Fruit fly (Drosophila melanogaster): ENCODE data around the gene Vps8.

The Vps8 gene

dm6 chr3L:6519678-6520077, 24.6 kb upstream of the Vps8 start:
- no peak for TF ChIP-seq CG7368 (GFP tag; optimal IDR thresholded peaks at IDR 0.05)
- TF ChIP-seq achi (GFP tag; optimal IDR thresholded peaks at IDR 0.05) = no peak
- TF ChIP-seq Hr4 (GFP tag; optimal IDR thresholded peaks at IDR 0.05) = no peak
- TF ChIP-seq CG6854 (GFP tag; optimal IDR thresholded peaks at IDR 0.05) = no peak
- TF ChIP-seq acj6 (GFP tag; optimal IDR thresholded peaks at IDR 0.05) = no peak
- no peak for TF ChIP-seq lz (GFP tag; optimal IDR thresholded peaks at IDR 0.05)
- TF ChIP-seq CG10631 (GFP tag; optimal IDR thresholded peaks at IDR 0.05) = no peak
- TF ChIP-seq CG3032 (tag; optimal IDR thresholded peaks at IDR 0.05) = no peak
- no peak for TF ChIP-seq CG8632 (GFP tag; optimal IDR thresholded peaks at IDR 0.05)
- no peak for TF ChIP-seq Sox14 (GFP tag; optimal IDR thresholded peaks at IDR 0.05)
- TF ChIP-seq salr (GFP tag; optimal IDR thresholded peaks at IDR 0.05) = no peak
- no peak for TF ChIP-seq CG10669 (GFP tag; optimal IDR thresholded peaks at IDR 0.05)
- no peak for TF ChIP-seq Blimp-1 (GFP tag; optimal IDR thresholded peaks at IDR 0.05)
- no peak for TF ChIP-seq CG6792 (GFP tag; optimal IDR thresholded peaks at IDR 0.05)
- no peak for TF ChIP-seq OdsH (GFP tag; optimal IDR thresholded peaks at IDR 0.05)
- TF ChIP-seq cyc (GFP tag; optimal IDR thresholded peaks at IDR 0.05) = no peak

DNA sequence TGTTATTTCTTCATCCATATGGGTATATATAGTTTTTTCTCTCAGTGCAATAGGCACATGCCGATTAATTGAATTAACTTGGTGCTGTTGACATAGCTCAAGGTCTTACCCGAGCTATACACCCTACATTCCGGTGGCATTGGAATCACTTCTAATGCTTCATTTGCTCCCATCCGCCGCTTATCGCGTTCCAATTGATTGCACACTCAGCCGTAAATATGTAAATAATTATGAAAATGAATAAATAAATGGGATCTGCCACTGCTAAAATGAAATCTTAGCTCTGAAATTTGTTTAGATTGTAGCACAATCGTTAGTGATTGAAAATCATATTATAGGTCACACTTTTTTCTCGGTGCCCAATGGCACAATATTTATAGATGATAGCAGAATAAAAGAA, 21.8 kb upstream of the Vps8 start:
- TF ChIP-seq vri (GFP tag; optimal IDR thresholded peaks at IDR 0.05) (no peak), acj6 (GFP tag; optimal IDR thresholded peaks at IDR 0.05) (no peak), eg (GFP tag; IDR thresholded peaks at IDR 0.05) (peak; percentile 42; the same call in 1 of the 3 replicates), CG32006 (GFP tag; optimal IDR thresholded peaks at IDR 0.05) (peak; percentile 22), fkh (GFP tag; optimal IDR thresholded peaks at IDR 0.05) (peak; percentile 53)

DNA sequence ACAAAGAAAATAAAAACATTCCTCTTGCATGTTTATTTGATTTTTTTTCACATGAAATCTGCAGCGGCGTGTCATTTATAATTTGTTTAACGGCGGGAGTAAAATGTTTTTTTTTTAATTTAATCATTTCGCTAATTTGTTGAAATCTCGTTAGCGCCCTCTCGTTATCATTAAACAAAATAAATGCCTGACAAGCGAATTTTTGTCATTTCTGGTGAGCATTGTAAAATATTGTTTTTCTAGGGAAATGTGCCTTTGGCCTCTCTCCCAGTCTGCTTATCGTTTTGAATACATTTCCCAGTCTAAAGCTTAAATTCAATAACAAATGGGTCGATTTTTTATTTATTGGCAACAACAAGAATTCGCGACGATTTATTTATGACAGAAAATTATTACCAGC, 17.2 kb upstream of the Vps8 start:
- TF ChIP-seq esn (GFP tag; optimal IDR thresholded peaks at IDR 0.05) = no peak
- TF ChIP-seq svp (GFP tag) = peak; percentile 94

dm6 chr3L:6508083-6508482, 13.0 kb upstream of the Vps8 start:
- no peak for TF ChIP-seq fd85E (GFP tag; optimal IDR thresholded peaks at IDR 0.05)
- no peak for TF ChIP-seq fd59A (GFP tag; optimal IDR thresholded peaks at IDR 0.05)
- no peak for TF ChIP-seq Hr4 (GFP tag; optimal IDR thresholded peaks at IDR 0.05)
- TF ChIP-seq acj6 (GFP tag; optimal IDR thresholded peaks at IDR 0.05) = no peak
- no peak for TF ChIP-seq CG31627 (GFP tag; optimal IDR thresholded peaks at IDR 0.05)
- no peak for TF ChIP-seq Smox (GFP tag; optimal IDR thresholded peaks at IDR 0.05)
- TF ChIP-seq OdsH (GFP tag; optimal IDR thresholded peaks at IDR 0.05) = no peak
- no peak for TF ChIP-seq CG6276 (GFP tag; optimal IDR thresholded peaks at IDR 0.05)
- no peak for TF ChIP-seq CG6808 (GFP tag; optimal IDR thresholded peaks at IDR 0.05)
- no peak for TF ChIP-seq CG6792 (GFP tag; optimal IDR thresholded peaks at IDR 0.05)
- TF ChIP-seq CG4318 (GFP tag; optimal IDR thresholded peaks at IDR 0.05) = no peak
- TF ChIP-seq dac (GFP tag; optimal IDR thresholded peaks at IDR 0.05) = no peak
- TF ChIP-seq CG11294 (GFP tag; IDR thresholded peaks at IDR 0.05) = no peak
- TF ChIP-seq Eip93F (GFP tag; optimal IDR thresholded peaks at IDR 0.05) = no peak
- TF ChIP-seq CG11762 (GFP tag; optimal IDR thresholded peaks at IDR 0.05; ENCODE audit: insufficient read depth) = no peak
- no peak for TF ChIP-seq net (GFP tag; optimal IDR thresholded peaks at IDR 0.05)

DNA sequence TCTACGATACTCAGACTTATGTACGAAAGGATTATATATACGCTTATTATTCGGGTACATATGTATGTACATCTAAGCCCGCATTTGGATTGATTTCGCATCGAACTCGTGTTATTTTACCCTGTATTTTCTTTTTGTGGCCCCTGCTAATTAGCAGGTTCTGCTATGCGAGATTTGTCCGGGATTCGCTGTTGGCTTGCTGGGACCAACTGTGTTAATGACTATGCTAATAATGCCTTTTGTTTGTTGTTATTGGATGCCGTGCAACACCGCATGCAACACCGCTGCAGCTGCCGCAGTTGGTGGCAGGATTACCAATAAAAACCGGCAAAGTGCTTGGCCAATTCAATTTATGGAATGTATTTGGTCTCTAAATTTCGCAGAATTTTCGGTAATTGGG, 5.4 kb upstream of the Vps8 start:
- TF ChIP-seq CG32006 (GFP tag; optimal IDR thresholded peaks at IDR 0.05) (no peak), CG6854 (GFP tag; optimal IDR thresholded peaks at IDR 0.05) (no peak), esn (GFP tag; optimal IDR thresholded peaks at IDR 0.05) (no peak), Smox (GFP tag; optimal IDR thresholded peaks at IDR 0.05) (no peak), CG10631 (GFP tag; optimal IDR thresholded peaks at IDR 0.05) (no peak), CG6163 (GFP tag; IDR thresholded peaks at IDR 0.05) (no peak), fd85E (GFP tag; optimal IDR thresholded peaks at IDR 0.05) (no peak), CG15336 (GFP tag; IDR thresholded peaks at IDR 0.05) (no peak), CG3919 (GFP tag; optimal IDR thresholded peaks at IDR 0.05) (no peak), vri (GFP tag; optimal IDR thresholded peaks at IDR 0.05) (no peak), Met (GFP tag; optimal IDR thresholded peaks at IDR 0.05) (no peak)

Measured in whole organism, prepupa.